Worm (Caenorhabditis elegans): ENCODE results near the gene T01B7.9.

DNA sequence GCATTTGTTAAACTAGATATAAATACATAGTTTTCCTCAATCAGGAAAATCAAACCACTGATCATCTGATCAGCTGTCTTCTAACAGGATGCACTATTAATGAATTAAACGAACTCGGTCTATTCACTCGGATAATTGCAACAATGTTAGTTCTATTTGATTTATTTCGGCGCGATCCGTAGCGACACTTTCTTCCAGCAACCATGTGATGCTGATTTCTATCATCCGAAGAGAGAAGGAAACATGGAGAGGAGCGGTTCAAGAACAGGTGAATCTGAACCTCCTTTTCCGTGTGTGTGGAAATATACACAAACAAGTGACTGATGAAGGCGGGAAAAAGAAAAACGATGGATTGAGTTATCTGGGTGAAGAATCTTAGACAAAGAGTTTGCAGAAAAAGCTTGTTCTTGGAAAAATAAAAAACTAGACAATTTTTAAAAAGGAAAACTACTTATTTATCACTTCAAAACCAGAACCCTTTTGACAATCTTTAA, 5.2 kb upstream of the T01B7.9 start:
- no peak for TF ChIP-seq ztf-11 (tag; optimal IDR thresholded peaks at IDR 0.05)
- TF ChIP-seq ceh-82 (tag; optimal IDR thresholded peaks at IDR 0.05): no peak
- no peak for TF ChIP-seq zip-11 (GFP tag; IDR thresholded peaks at IDR 0.05)
- TF ChIP-seq rbr-2 (tag; optimal IDR thresholded peaks at IDR 0.05): no peak
- TF ChIP-seq egl-43 (GFP tag; IDR thresholded peaks at IDR 0.05): no peak

Data from whole organism, L4 larva.